Worm (Caenorhabditis elegans) whole organism, L4/young adult: Measurements from ENCODE around the gene ceeh-2.

ENCODE experiments used
- W03F9.2 ChIP-seq: fragments of 150-350 bp; optimal IDR thresholded peaks from 2 replicates; lab custom pipeline; 2014; ENCODE audit warnings: missing biosample characterization, missing genetic modification characterization
- dao-5 ChIP-seq: sonication (generic microtip); optimal IDR thresholded peaks from 2 replicates; lab custom pipeline; 2016; ENCODE audit warnings: missing genotype, missing genetic modification characterization, moderate library complexity, missing compliant biosample characterization
- him-1 ChIP-seq: sonication (generic microtip); optimal IDR thresholded peaks from 2 replicates; lab custom pipeline; 2016; ENCODE audit warnings: missing genotype, missing genetic modification reagents, missing genetic modification characterization, missing compliant biosample characterization

DNA sequence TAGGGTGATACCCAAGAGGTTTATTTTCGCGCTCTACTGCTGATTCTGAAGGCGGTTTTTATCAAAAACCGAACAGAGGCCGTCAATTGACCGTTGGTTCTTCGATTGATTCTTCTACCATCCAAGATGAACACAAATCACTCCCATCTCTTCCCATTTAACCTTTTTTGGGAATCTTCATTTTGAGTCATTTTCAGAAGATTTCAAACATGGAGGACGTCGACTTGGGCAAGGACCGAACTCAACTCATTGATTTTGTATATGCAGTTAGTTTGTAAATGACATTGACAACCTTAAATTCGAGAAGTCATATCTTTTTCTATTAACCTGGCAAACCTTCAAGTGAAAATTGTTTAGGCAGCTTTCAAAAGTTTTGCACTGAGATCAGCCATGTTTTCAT, 30.6 kb upstream of the ceeh-2 start, which contains the start of gene AC3.5:
- no peak for TF ChIP-seq him-1 (tag; lab: Kevin White, UChicago)
- TF ChIP-seq W03F9.2 (tag; lab: Kevin White, UChicago): no peak
- no peak for TF ChIP-seq dao-5 (tag; lab: Kevin White, UChicago)
